Worm (Caenorhabditis elegans) whole organism, young adult: ENCODE results near the gene ced-7.

Experiments used
- B0019.2 ChIP-seq: fragments of 200-800 bp; sonication (Bioruptor generic); conservative IDR thresholded peaks from 2 replicates; pipeline ENCODE4 v1.3.6; 2022; ENCODE audit warnings: missing genetic modification reagents, missing genetic modification characterization, missing compliant biosample characterization
- B0035.1 ChIP-seq: sonication (generic microtip); optimal IDR thresholded peaks from 2 replicates; lab custom pipeline; 2016; ENCODE audit warnings: missing genetic modification characterization, mild to moderate bottlenecking, missing compliant biosample characterization, missing genotype, missing genetic modification reagents
- C17E4.6 ChIP-seq: fragments of 200-800 bp; sonication (Bioruptor generic); IDR thresholded peaks from 2 replicates; pipeline ENCODE4 v1.3.6; 2022; ENCODE audit warnings: missing genetic modification reagents, missing genetic modification characterization, missing compliant biosample characterization
- F23B12.7 ChIP-seq: sonication (generic microtip); optimal IDR thresholded peaks from 2 replicates; lab custom pipeline; 2017; ENCODE audit warnings: missing genetic modification characterization, mild to moderate bottlenecking, missing compliant biosample characterization, antibody characterized with exemption, moderate library complexity; ENCODE audit not compliant: insufficient read depth
- F49E8.2 ChIP-seq: sonication (generic microtip); optimal IDR thresholded peaks from 3 replicates; lab custom pipeline; 2017; ENCODE audit warnings: missing genetic modification characterization, mild to moderate bottlenecking, missing compliant biosample characterization, antibody characterized with exemption, moderate library complexity; ENCODE audit not compliant: insufficient read depth
- K12H6.12 ChIP-seq: fragments of 200-800 bp; sonication (Bioruptor generic); optimal IDR thresholded peaks from 2 replicates; lab custom pipeline; 2018; ENCODE audit warnings: mild to moderate bottlenecking, missing genetic modification characterization, missing compliant biosample characterization
- Y56A3A.18 ChIP-seq: fragments of 200-800 bp; sonication (Bioruptor generic); IDR thresholded peaks from 2 replicates; pipeline ENCODE4 v1.3.6; 2022; ENCODE audit warnings: missing genetic modification reagents, missing genetic modification characterization, missing compliant biosample characterization
- Y79H2A.3 ChIP-seq: fragments of 200-800 bp; sonication (Bioruptor generic); conservative IDR thresholded peaks from 2 replicates; pipeline ENCODE4 v1.3.6; 2022; ENCODE audit warnings: missing genetic modification reagents, missing genetic modification characterization, missing compliant biosample characterization
- Y95B8A.8 ChIP-seq: fragments of 200-800 bp; sonication (Bioruptor generic); IDR thresholded peaks from 2 replicates; pipeline ENCODE4 v1.3.6; 2022; ENCODE audit warnings: missing genetic modification reagents, missing genetic modification characterization, missing compliant biosample characterization
- aptf-2 ChIP-seq: fragments of 200-800 bp; sonication (Bioruptor generic); conservative IDR thresholded peaks from 2 replicates; pipeline ENCODE4 v1.3.6; 2022; ENCODE audit warnings: missing genetic modification reagents, missing genetic modification characterization, missing compliant biosample characterization
- athp-1 ChIP-seq: sonication (generic microtip); optimal IDR thresholded peaks from 2 replicates; lab custom pipeline; 2017; ENCODE audit warnings: mild to moderate bottlenecking, missing genetic modification characterization, missing compliant biosample characterization
- attf-3 ChIP-seq: fragments of 200-800 bp; sonication (Bioruptor generic); conservative IDR thresholded peaks from 2 replicates; pipeline ENCODE4 v1.3.6; 2022; ENCODE audit warnings: missing genetic modification reagents, missing genetic modification characterization, missing compliant biosample characterization
- attf-5 ChIP-seq: fragments of 200-800 bp; sonication (Bioruptor generic); optimal IDR thresholded peaks from 2 replicates; lab custom pipeline; 2018; ENCODE audit warnings: mild to moderate bottlenecking, missing genetic modification characterization, missing compliant biosample characterization
- bed-1 ChIP-seq: fragments of 200-800 bp; sonication (Bioruptor generic); IDR thresholded peaks from 2 replicates; pipeline ENCODE4 v1.3.6; 2022; ENCODE audit warnings: missing genetic modification reagents, missing genetic modification characterization, missing compliant biosample characterization
- bed-2 ChIP-seq: fragments of 200-800 bp; sonication (Bioruptor generic); IDR thresholded peaks from 2 replicates; pipeline ENCODE4 v1.3.6; 2022; ENCODE audit warnings: missing genetic modification reagents, missing genetic modification characterization, missing compliant biosample characterization
- ccch-3 ChIP-seq: fragments of 200-800 bp; sonication (Bioruptor generic); optimal IDR thresholded peaks from 2 replicates; lab custom pipeline; 2018; ENCODE audit warnings: mild to moderate bottlenecking, missing genetic modification characterization, missing compliant biosample characterization
- ceh-100 ChIP-seq: fragments of 200-800 bp; sonication (Bioruptor generic); IDR thresholded peaks from 2 replicates; pipeline ENCODE4 v1.3.6; 2022; ENCODE audit warnings: missing genetic modification reagents, missing genetic modification characterization, missing compliant biosample characterization
- ceh-27 ChIP-seq: fragments of 200-800 bp; sonication (Bioruptor generic); optimal IDR thresholded peaks from 2 replicates; lab custom pipeline; 2018; ENCODE audit warnings: mild to moderate bottlenecking, missing genetic modification characterization, moderate library complexity, missing compliant biosample characterization
- die-1 ChIP-seq: sonication (generic microtip); optimal IDR thresholded peaks from 2 replicates; lab custom pipeline; 2016; ENCODE audit warnings: missing genotype, mild to moderate bottlenecking, missing genetic modification characterization, missing compliant biosample characterization
- dpl-1 ChIP-seq: fragments of 150-350 bp; optimal IDR thresholded peaks from 2 replicates; lab custom pipeline; 2014; ENCODE audit warnings: missing biosample characterization, missing genetic modification reagents, missing genetic modification characterization
- efl-1 ChIP-seq: fragments of 150-350 bp; optimal IDR thresholded peaks from 2 replicates; lab custom pipeline; 2014; ENCODE audit warnings: missing biosample characterization, missing genetic modification reagents, missing genetic modification characterization
- gei-17 ChIP-seq: fragments of 200-800 bp; sonication (Bioruptor generic); optimal IDR thresholded peaks from 2 replicates; lab custom pipeline; 2018; ENCODE audit warnings: mild to moderate bottlenecking, missing genetic modification characterization, missing compliant biosample characterization
- hmg-1.2 ChIP-seq: fragments of 200-800 bp; sonication (Bioruptor generic); IDR thresholded peaks from 2 replicates; pipeline ENCODE4 v1.3.6; 2022; ENCODE audit warnings: missing genetic modification reagents, missing genetic modification characterization, missing compliant biosample characterization
- hrde-1 ChIP-seq: sonication (generic microtip); optimal IDR thresholded peaks from 2 replicates; lab custom pipeline; 2016; ENCODE audit warnings: missing genetic modification characterization, mild to moderate bottlenecking, missing compliant biosample characterization, moderate library complexity, missing genotype, missing genetic modification reagents, borderline replicate concordance
- hsf-1 ChIP-seq: fragments of 200-800 bp; sonication (Bioruptor generic); IDR thresholded peaks from 2 replicates; pipeline ENCODE4 v1.3.6; 2022; ENCODE audit warnings: missing genetic modification reagents, missing genetic modification characterization, missing compliant biosample characterization
- let-607 ChIP-seq, 2 experiments: fragments of 200-800 bp in 1 of 2; sonication (Bioruptor generic) in 1 of 2; sonication (generic microtip) in 1 of 2; optimal IDR thresholded peaks; 2 replicates each; lab custom pipeline; 2016 to 2018; ENCODE audit warnings: mild to moderate bottlenecking in 2 of 2, missing compliant biosample characterization in 2 of 2, missing genetic modification characterization in 2 of 2, moderate library complexity in 2 of 2, missing genotype in 1 of 2
- lin-26 ChIP-seq: fragments of 200-800 bp; sonication (Bioruptor generic); IDR thresholded peaks from 2 replicates; pipeline ENCODE4 v1.3.6; 2022; ENCODE audit warnings: missing genetic modification reagents, missing genetic modification characterization, missing compliant biosample characterization
- lin-54 ChIP-seq: fragments of 200-800 bp; sonication (Bioruptor generic); optimal IDR thresholded peaks from 2 replicates; lab custom pipeline; 2018; ENCODE audit warnings: mild to moderate bottlenecking, missing genetic modification characterization, missing compliant biosample characterization
- madf-10 ChIP-seq: sonication (generic microtip); optimal IDR thresholded peaks from 2 replicates; lab custom pipeline; 2016; ENCODE audit warnings: mild to moderate bottlenecking, missing genetic modification characterization, missing compliant biosample characterization
- madf-3 ChIP-seq: fragments of 200-800 bp; sonication (Bioruptor generic); IDR thresholded peaks from 2 replicates; pipeline ENCODE4 v1.3.6; 2022; ENCODE audit warnings: missing genetic modification reagents, missing genetic modification characterization, missing compliant biosample characterization
- madf-8 ChIP-seq: fragments of 200-800 bp; sonication (Bioruptor generic); conservative IDR thresholded peaks from 2 replicates; pipeline ENCODE4 v1.3.6; 2022; ENCODE audit warnings: missing genetic modification reagents, missing genetic modification characterization, missing compliant biosample characterization
- nfya-2 ChIP-seq: fragments of 200-800 bp; sonication (Bioruptor generic); IDR thresholded peaks from 2 replicates; pipeline ENCODE4 v1.3.6; 2022; ENCODE audit warnings: missing genetic modification reagents, missing genetic modification characterization, missing compliant biosample characterization
- nhr-80 ChIP-seq: sonication (generic microtip); optimal IDR thresholded peaks from 2 replicates; lab custom pipeline; 2016; ENCODE audit warnings: missing genetic modification characterization, missing compliant biosample characterization
- pbrm-1 ChIP-seq: fragments of 200-800 bp; sonication (Bioruptor generic); IDR thresholded peaks from 2 replicates; pipeline ENCODE4 v1.3.6; 2022; ENCODE audit warnings: missing genetic modification reagents, missing genetic modification characterization, missing compliant biosample characterization
- rec-8 ChIP-seq, 2 experiments: sonication (generic microtip); optimal IDR thresholded peaks; 2 replicates each; lab custom pipeline; 2016; ENCODE audit warnings: mild to moderate bottlenecking in 2 of 2, missing genetic modification characterization in 2 of 2, missing genetic modification reagents in 2 of 2, missing genotype in 2 of 2, missing biosample characterization in 1 of 2, missing compliant biosample characterization in 1 of 2, moderate library complexity in 1 of 2
- repo-1 ChIP-seq: sonication (generic microtip); optimal IDR thresholded peaks from 2 replicates; lab custom pipeline; 2017; ENCODE audit warnings: mild to moderate bottlenecking, missing genetic modification characterization, missing compliant biosample characterization
- snpc-1.1 ChIP-seq: sonication (generic microtip); optimal IDR thresholded peaks from 2 replicates; lab custom pipeline; 2017; ENCODE audit warnings: missing genetic modification characterization, mild to moderate bottlenecking, missing compliant biosample characterization, antibody characterized with exemption, moderate library complexity, missing genotype, missing genetic modification reagents; ENCODE audit not compliant: insufficient read depth
- snpc-4 ChIP-seq, 5 experiments: fragments of 150-350 bp in 1 of 5; sonication (generic microtip) in 4 of 5; optimal IDR thresholded peaks; 2 replicates each; lab custom pipeline; 2014 to 2018; ENCODE audit warnings: missing genetic modification characterization in 5 of 5, missing biosample characterization in 3 of 5, antibody characterized with exemption in 2 of 5, mild to moderate bottlenecking in 2 of 5, missing compliant biosample characterization in 2 of 5, missing genotype in 2 of 5, moderate library complexity in 2 of 5, missing genetic modification reagents in 1 of 5
- somi-1 ChIP-seq: fragments of 200-800 bp; sonication (Bioruptor generic); optimal IDR thresholded peaks from 2 replicates; lab custom pipeline; 2018; ENCODE audit warnings: mild to moderate bottlenecking, missing genetic modification characterization, missing compliant biosample characterization
- sptf-2 ChIP-seq: fragments of 200-800 bp; sonication (Bioruptor generic); optimal IDR thresholded peaks from 2 replicates; lab custom pipeline; 2018; ENCODE audit warnings: mild to moderate bottlenecking, missing genetic modification characterization, missing compliant biosample characterization
- tbp1 ChIP-seq: fragments of 200-800 bp; sonication (Bioruptor generic); optimal IDR thresholded peaks from 2 replicates; lab custom pipeline; 2018; ENCODE audit warnings: mild to moderate bottlenecking, missing genetic modification characterization, missing compliant biosample characterization
- tlf-1 ChIP-seq: fragments of 200-800 bp; sonication (Bioruptor generic); optimal IDR thresholded peaks from 2 replicates; lab custom pipeline; 2018; ENCODE audit warnings: mild to moderate bottlenecking, missing genetic modification characterization, missing compliant biosample characterization
- xnd-1 ChIP-seq: sonication (generic microtip); optimal IDR thresholded peaks from 2 replicates; lab custom pipeline; 2016; ENCODE audit warnings: missing genotype, missing genetic modification reagents, missing genetic modification characterization, missing compliant biosample characterization
- zfh-2 ChIP-seq: fragments of 200-800 bp; sonication (Bioruptor generic); conservative IDR thresholded peaks from 2 replicates; pipeline ENCODE4 v1.3.6; 2022; ENCODE audit warnings: missing genetic modification reagents, missing genetic modification characterization, missing compliant biosample characterization

The ced-7 gene

DNA sequence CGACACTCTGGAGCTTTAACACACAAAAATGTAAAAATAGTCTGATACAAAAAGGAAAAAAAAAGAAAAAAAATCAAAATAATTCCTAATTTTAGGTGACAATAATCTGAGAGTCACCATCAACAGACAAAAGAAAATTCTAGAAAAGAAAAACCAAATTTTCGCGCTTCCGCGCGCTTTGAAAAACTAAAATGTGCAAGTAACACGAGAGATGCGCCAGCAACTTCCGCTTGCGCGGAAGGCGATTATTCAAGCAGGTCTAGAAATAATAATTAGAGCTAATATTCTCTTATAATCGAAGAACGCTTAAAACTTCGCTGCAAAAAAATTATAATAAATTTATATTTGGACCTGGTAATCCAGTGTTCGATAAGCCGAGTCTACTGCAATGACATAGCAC lies 37.0 kb upstream of the ced-7 start (continued):
- TF ChIP-seq tlf-1 (GFP tag; lab: Kevin White, UChicago) (peak; percentile 98), ceh-27 (no peak), athp-1 (tag; lab: Kevin White, UChicago) (peak; percentile 83), madf-8 (peak; percentile 100)

DNA sequence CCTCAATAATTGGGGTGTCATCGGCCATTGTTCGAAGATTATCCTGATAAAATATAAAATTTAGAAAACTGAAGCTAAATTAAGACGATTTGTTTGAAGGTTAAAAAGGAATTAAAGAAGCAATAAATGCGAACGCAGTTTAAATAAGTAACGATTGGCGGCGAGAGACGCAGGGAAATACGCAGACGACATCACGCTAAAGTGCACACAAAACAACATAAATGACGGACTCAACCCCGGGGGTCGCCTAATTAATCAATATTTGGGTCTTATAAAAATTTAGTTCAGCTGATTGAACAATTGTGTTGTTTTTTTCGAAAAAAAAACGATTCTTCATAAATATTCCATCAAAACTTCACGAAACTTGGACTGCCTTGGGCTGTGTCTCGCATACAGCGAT lies 36.5 kb upstream of the ced-7 start, which contains the start of gene hcp-3:
TSS of gene hcp-3 (minus strand) at position 45 of the 400 bp plus-strand sequence.
- TF ChIP-seq Y95B8A.8: no peak
- TF ChIP-seq lin-26: no peak
- TF ChIP-seq F23B12.7 (tag; lab: Kevin White, UChicago): no peak
- no peak for TF ChIP-seq zfh-2 (GFP tag; lab: Robert Waterston, UW)
- no peak for TF ChIP-seq K12H6.12 (tag; lab: Kevin White, UChicago)
- TF ChIP-seq sptf-2 (GFP tag; lab: Kevin White, UChicago): no peak
- no peak for TF ChIP-seq madf-3
- TF ChIP-seq dpl-1 (GFP tag; lab: Kevin White, UChicago): no peak
- TF ChIP-seq rec-8 (tag; optimal IDR thresholded peaks at IDR 0.05; lab: Kevin White, UChicago): no peak
- TF ChIP-seq Y56A3A.18: no peak
- TF ChIP-seq efl-1: peak; percentile 2
- no peak for TF ChIP-seq gei-17 (GFP tag; lab: Kevin White, UChicago)
- no peak for TF ChIP-seq B0035.1 (tag; lab: Kevin White, UChicago)
- no peak for TF ChIP-seq somi-1 (GFP tag; lab: Kevin White, UChicago)
- TF ChIP-seq C17E4.6 (GFP tag; lab: Robert Waterston, UW): no peak
- TF ChIP-seq snpc-4 (GFP tag; optimal IDR thresholded peaks at IDR 0.05; lab: Kevin White, UChicago): no peak
- peak in 1 of 4 experiments; percentile 5 for TF ChIP-seq snpc-4 (tag; optimal IDR thresholded peaks at IDR 0.05; lab: Kevin White, UChicago)
- TF ChIP-seq attf-5 (GFP tag; lab: Kevin White, UChicago): peak; percentile 26
- peak; percentile 4 for TF ChIP-seq lin-54 (GFP tag; lab: Kevin White, UChicago)
- no peak for TF ChIP-seq nhr-80 (tag; lab: Kevin White, UChicago)
- no peak for TF ChIP-seq bed-1 (GFP tag; lab: Robert Waterston, UW)
- no peak for TF ChIP-seq repo-1 (tag; lab: Kevin White, UChicago)
- no peak for TF ChIP-seq hrde-1 (tag; lab: Kevin White, UChicago)
- TF ChIP-seq hmg-1.2: peak; percentile 27; the same call in 1 of the 2 replicates
- peak; percentile 57; the same call in 1 of the 2 replicates for TF ChIP-seq pbrm-1 (GFP tag; lab: Robert Waterston, UW)
- no peak for TF ChIP-seq let-607 (tag; optimal IDR thresholded peaks at IDR 0.05; lab: Kevin White, UChicago)
- TF ChIP-seq attf-3 (GFP tag; lab: Robert Waterston, UW): no peak
- TF ChIP-seq B0019.2 (GFP tag; lab: Robert Waterston, UW): no peak
- no peak for TF ChIP-seq xnd-1 (tag; lab: Kevin White, UChicago)
- TF ChIP-seq, all 124 proteins: peak for 6

ce11 chrIII:9615114-9615513 lies 35.2 kb upstream of the ced-7 start:
- TF ChIP-seq bed-2 (GFP tag; lab: Robert Waterston, UW): no peak
- no peak for TF ChIP-seq snpc-4 (GFP tag; optimal IDR thresholded peaks at IDR 0.05; lab: Kevin White, UChicago)
- TF ChIP-seq snpc-4 (tag; optimal IDR thresholded peaks at IDR 0.05; lab: Kevin White, UChicago): peak in 1 of 4 experiments; percentile 10
- TF ChIP-seq attf-3 (GFP tag; lab: Robert Waterston, UW): no peak
- peak; percentile 97 for TF ChIP-seq F49E8.2 (tag; lab: Kevin White, UChicago)
- TF ChIP-seq nfya-2: 0 out of 2 replicates have a peak, but pooled peaks have one; percentile 11
- TF ChIP-seq aptf-2 (GFP tag; lab: Robert Waterston, UW): no peak
- peak; percentile 49; the same call in 1 of the 2 replicates for TF ChIP-seq ceh-100 (GFP tag; lab: Robert Waterston, UW)
- TF ChIP-seq madf-10 (tag; lab: Kevin White, UChicago): no peak
- TF ChIP-seq ccch-3 (GFP tag; lab: Kevin White, UChicago): no peak
- TF ChIP-seq lin-26: peak; percentile 76
- TF ChIP-seq tbp1 (GFP tag; lab: Kevin White, UChicago): peak; percentile 40
- TF ChIP-seq snpc-1.1 (tag; lab: Kevin White, UChicago): no peak
- peak; percentile 84 for TF ChIP-seq hsf-1
- no peak; the same call in 1 of the 2 replicates for TF ChIP-seq Y79H2A.3 (GFP tag; lab: Robert Waterston, UW)
- peak; percentile 43 for TF ChIP-seq die-1
- no peak for TF ChIP-seq zfh-2 (GFP tag; lab: Robert Waterston, UW)
- TF ChIP-seq let-607 (tag; optimal IDR thresholded peaks at IDR 0.05; lab: Kevin White, UChicago): no peak
